Worm (Caenorhabditis elegans) whole organism, L2 larva: ENCODE data around the gene C29F9.12.

Experiments
- C34F6.9 ChIP-seq: fragments of 150-350 bp; optimal IDR thresholded peaks from 2 replicates; lab custom pipeline; 2014; ENCODE audit warnings: missing biosample characterization, missing genetic modification characterization
- F13H6.1 ChIP-seq: sonication (generic microtip); optimal IDR thresholded peaks from 2 replicates; lab custom pipeline; 2016; ENCODE audit warnings: missing genetic modification characterization, missing compliant biosample characterization
- R02D3.7 ChIP-seq: fragments of 150-350 bp; optimal IDR thresholded peaks from 2 replicates; lab custom pipeline; 2014; ENCODE audit warnings: missing biosample characterization, missing genetic modification characterization
- Y55F3AM.14 ChIP-seq: fragments of 200-800 bp; sonication (Bioruptor generic); optimal IDR thresholded peaks from 2 replicates; lab custom pipeline; 2018; ENCODE audit warnings: mild to moderate bottlenecking, missing genetic modification characterization, missing compliant biosample characterization
- alr-1 ChIP-seq: fragments of 150-350 bp; optimal IDR thresholded peaks from 2 replicates; lab custom pipeline; 2014; ENCODE audit warnings: missing biosample characterization, missing genetic modification characterization
- aly-2 ChIP-seq: fragments of 150-350 bp; optimal IDR thresholded peaks from 2 replicates; lab custom pipeline; 2014; ENCODE audit warnings: missing biosample characterization, missing genetic modification characterization
- ama-1 ChIP-seq: fragments of 150-350 bp; optimal IDR thresholded peaks from 2 replicates; lab custom pipeline; 2018; ENCODE audit warnings: inconsistent platforms
- blmp-1 ChIP-seq: sonication (generic microtip); optimal IDR thresholded peaks from 2 replicates; lab custom pipeline; 2017; ENCODE audit warnings: missing genetic modification characterization, mild to moderate bottlenecking, missing compliant biosample characterization, antibody characterized with exemption, moderate library complexity; ENCODE audit not compliant: insufficient read depth
- ceh-82 ChIP-seq: fragments of 150-350 bp; optimal IDR thresholded peaks from 2 replicates; lab custom pipeline; 2014; ENCODE audit warnings: missing biosample characterization, missing genetic modification characterization
- crh-2 ChIP-seq: sonication (generic microtip); optimal IDR thresholded peaks from 2 replicates; lab custom pipeline; 2017; ENCODE audit warnings: missing biosample characterization, missing genetic modification characterization
- egl-27 ChIP-seq: sonication (generic microtip); optimal IDR thresholded peaks from 3 replicates; lab custom pipeline; 2017; ENCODE audit warnings: missing biosample characterization, missing genetic modification reagents, missing genetic modification characterization
- elt-3 ChIP-seq: sonication (generic microtip); optimal IDR thresholded peaks from 2 replicates; lab custom pipeline; 2017; ENCODE audit warnings: missing biosample characterization, missing genetic modification characterization
- fos-1 ChIP-seq: fragments of 150-350 bp; optimal IDR thresholded peaks from 2 replicates; lab custom pipeline; 2014; ENCODE audit warnings: missing biosample characterization, missing genetic modification characterization
- gmeb-1 ChIP-seq: fragments of 150-350 bp; optimal IDR thresholded peaks from 2 replicates; lab custom pipeline; 2014; ENCODE audit warnings: missing biosample characterization, missing genetic modification characterization
- lin-39 ChIP-seq: fragments of 150-350 bp; optimal IDR thresholded peaks from 2 replicates; lab custom pipeline; 2014; ENCODE audit warnings: missing biosample characterization, missing genetic modification reagents, missing genetic modification characterization
- lsy-2 ChIP-seq, 2 experiments: fragments of 150-350 bp in 1 of 2; sonication (generic microtip) in 1 of 2; optimal IDR thresholded peaks; 2 replicates each; lab custom pipeline; 2014 to 2017; ENCODE audit warnings: missing biosample characterization in 2 of 2, missing genetic modification characterization in 2 of 2
- mab-5 ChIP-seq: fragments of 150-350 bp; optimal IDR thresholded peaks from 2 replicates; lab custom pipeline; 2014; ENCODE audit warnings: missing biosample characterization, missing genetic modification characterization
- mbf-1 ChIP-seq: sonication (generic microtip); optimal IDR thresholded peaks from 2 replicates; lab custom pipeline; 2017; ENCODE audit warnings: missing biosample characterization, missing genetic modification characterization
- mdl-1 ChIP-seq, 2 experiments: fragments of 150-350 bp in 1 of 2; sonication (generic microtip) in 1 of 2; optimal IDR thresholded peaks; 2 replicates each; lab custom pipeline; 2017; ENCODE audit warnings: missing biosample characterization in 2 of 2, missing genetic modification characterization in 2 of 2
- nhr-129 ChIP-seq: fragments of 150-350 bp; optimal IDR thresholded peaks from 2 replicates; lab custom pipeline; 2014; ENCODE audit warnings: missing biosample characterization, missing genetic modification characterization
- nhr-21 ChIP-seq: fragments of 150-350 bp; optimal IDR thresholded peaks from 2 replicates; lab custom pipeline; 2014; ENCODE audit warnings: missing biosample characterization, missing genetic modification characterization
- nhr-237 ChIP-seq: fragments of 150-350 bp; optimal IDR thresholded peaks from 2 replicates; lab custom pipeline; 2014; ENCODE audit warnings: missing biosample characterization, missing genetic modification characterization
- nhr-25 ChIP-seq: fragments of 150-350 bp; sonication (generic microtip); optimal IDR thresholded peaks from 3 replicates; lab custom pipeline; 2014; ENCODE audit warnings: missing biosample characterization, missing genetic modification characterization
- nhr-6 ChIP-seq: fragments of 150-350 bp; optimal IDR thresholded peaks from 2 replicates; lab custom pipeline; 2014; ENCODE audit warnings: missing biosample characterization, missing genetic modification characterization
- peb-1 ChIP-seq: fragments of 150-350 bp; optimal IDR thresholded peaks from 2 replicates; lab custom pipeline; 2014; ENCODE audit warnings: missing biosample characterization, missing genetic modification characterization
- skn-1 ChIP-seq: sonication (generic microtip); optimal IDR thresholded peaks from 2 replicates; lab custom pipeline; 2017; ENCODE audit warnings: missing biosample characterization, missing genetic modification characterization
- sma-3 ChIP-seq: sonication (generic microtip); optimal IDR thresholded peaks from 2 replicates; lab custom pipeline; 2016; ENCODE audit warnings: missing genetic modification reagents, missing genetic modification characterization, missing compliant biosample characterization
- sma-9 ChIP-seq, 2 experiments: fragments of 150-350 bp in 1 of 2; sonication (generic microtip) in 1 of 2; optimal IDR thresholded peaks; 2 replicates each; lab custom pipeline; 2014 to 2016; ENCODE audit warnings: missing genetic modification characterization in 2 of 2, mild to moderate bottlenecking in 1 of 2, missing biosample characterization in 1 of 2, missing compliant biosample characterization in 1 of 2, missing genetic modification reagents in 1 of 2, moderate library complexity in 1 of 2
- snpc-4 ChIP-seq: fragments of 150-350 bp; optimal IDR thresholded peaks from 2 replicates; lab custom pipeline; 2014; ENCODE audit warnings: missing biosample characterization, missing genetic modification characterization
- unc-55 ChIP-seq: fragments of 150-350 bp; sonication (generic microtip); optimal IDR thresholded peaks from 3 replicates; lab custom pipeline; 2014; ENCODE audit warnings: missing biosample characterization, missing genetic modification reagents, missing genetic modification characterization
- zag-1 ChIP-seq: fragments of 150-350 bp; optimal IDR thresholded peaks from 2 replicates; lab custom pipeline; 2014; ENCODE audit warnings: missing biosample characterization, missing genetic modification characterization
- ztf-1 ChIP-seq: fragments of 200-800 bp; sonication (Bioruptor generic); conservative IDR thresholded peaks from 2 replicates; pipeline ENCODE4 v1.3.6; 2022; ENCODE audit warnings: missing genetic modification characterization, missing compliant biosample characterization
- ztf-11 ChIP-seq: sonication (generic microtip); optimal IDR thresholded peaks from 2 replicates; lab custom pipeline; 2017; ENCODE audit warnings: missing biosample characterization, missing genetic modification characterization
- ztf-4 ChIP-seq: fragments of 150-350 bp; optimal IDR thresholded peaks from 2 replicates; lab custom pipeline; 2014; ENCODE audit warnings: missing biosample characterization, missing genetic modification characterization

C29F9.12 gene

ce11 chrIII:140904-141303 is 19.1 kb upstream of the C29F9.12 start, which contains the start of gene fbxb-81:
Gene fbxb-81 (minus strand): TSS chrIII:141217.
- TF ChIP-seq sma-3 (no peak), nhr-6 (tag; lab: Kevin White, UChicago) (no peak), Y55F3AM.14 (no peak), mbf-1 (no peak), nhr-21 (tag; lab: Kevin White, UChicago) (no peak), ztf-11 (tag; lab: Kevin White, UChicago) (no peak), sma-9 (GFP tag; optimal IDR thresholded peaks at IDR 0.05; lab: Kevin White, UChicago) (no peak), sma-9 (tag; optimal IDR thresholded peaks at IDR 0.05; lab: Kevin White, UChicago) (no peak), aly-2 (tag; lab: Kevin White, UChicago) (no peak), ama-1 (lab: Kevin White, UChicago) (no peak), egl-27 (no peak), mdl-1 (tag; optimal IDR thresholded peaks at IDR 0.05; lab: Kevin White, UChicago) (no peak), blmp-1 (tag; lab: Kevin White, UChicago) (no peak), mab-5 (no peak), nhr-237 (tag; lab: Kevin White, UChicago) (no peak), ceh-82 (tag; lab: Kevin White, UChicago) (no peak), ztf-4 (tag; lab: Kevin White, UChicago) (no peak), fos-1 (tag; lab: Kevin White, UChicago) (no peak), snpc-4 (no peak), nhr-129 (no peak)

- TF ChIP-seq nhr-25 (no peak), peb-1 (tag; lab: Kevin White, UChicago) (no peak), elt-3 (tag; lab: Kevin White, UChicago) (no peak), lin-39 (tag; lab: Kevin White, UChicago) (no peak), mdl-1 (tag; optimal IDR thresholded peaks at IDR 0.05; lab: Kevin White, UChicago) (no peak), crh-2 (tag; lab: Kevin White, UChicago) (no peak), nhr-6 (tag; lab: Kevin White, UChicago) (no peak), Y55F3AM.14 (no peak), nhr-129 (no peak), egl-27 (no peak)
Observed at ce11 chrIII:134194-134593, 12.4 kb upstream of the C29F9.12 start, which contains the start of gene pals-25. Gene pals-25 (plus strand): TSS chrIII:134494.

ce11 chrIII:132118-132517 is 10.3 kb upstream of the C29F9.12 start, which contains the start of gene pals-22:
Gene pals-22 (plus strand): TSS chrIII:132418.
- TF ChIP-seq nhr-25, result no peak
- TF ChIP-seq nhr-237 (tag; lab: Kevin White, UChicago), result no peak
- no peak for TF ChIP-seq ztf-1
- TF ChIP-seq mdl-1 (tag; optimal IDR thresholded peaks at IDR 0.05; lab: Kevin White, UChicago), result no peak
- TF ChIP-seq, all 48 proteins: peak for 0

- TF ChIP-seq unc-55 (GFP tag; lab: Kevin White, UChicago) (peak; percentile 84), R02D3.7 (tag; lab: Kevin White, UChicago) (no peak), alr-1 (tag; lab: Kevin White, UChicago) (no peak), C34F6.9 (peak; percentile 83), ama-1 (lab: Kevin White, UChicago) (no peak), crh-2 (tag; lab: Kevin White, UChicago) (peak; percentile 60), nhr-25 (no peak), zag-1 (tag; lab: Kevin White, UChicago) (peak; percentile 19), gmeb-1 (tag; lab: Kevin White, UChicago) (peak; percentile 46), F13H6.1 (tag; lab: Kevin White, UChicago) (peak; percentile 22), mbf-1 (no peak), nhr-6 (tag; lab: Kevin White, UChicago) (peak; percentile 31), sma-9 (GFP tag; optimal IDR thresholded peaks at IDR 0.05; lab: Kevin White, UChicago) (no peak), sma-9 (tag; optimal IDR thresholded peaks at IDR 0.05; lab: Kevin White, UChicago) (no peak), fos-1 (tag; lab: Kevin White, UChicago) (peak; percentile 54), nhr-129 (peak; percentile 79), lsy-2 (tag; optimal IDR thresholded peaks at IDR 0.05; lab: Kevin White, UChicago) (peak in 1 of 2 experiments; percentile 75), skn-1 (tag; lab: Kevin White, UChicago) (no peak), nhr-21 (tag; lab: Kevin White, UChicago) (peak; percentile 16)
Observed at ce11 chrIII:131627-132026, 9.8 kb upstream of the C29F9.12 start.

ce11 chrIII:130650-131049 is 8.8 kb upstream of the C29F9.12 start, which contains the start of the genes nhr-280 and C29F9.2:
Gene nhr-280 (minus strand): TSS chrIII:130750.
Gene C29F9.2 (plus strand): TSS chrIII:130947.
- TF ChIP-seq alr-1 (tag; lab: Kevin White, UChicago) (no peak), ztf-11 (tag; lab: Kevin White, UChicago) (no peak)
